Fruit fly (Drosophila melanogaster): ENCODE measurements around the gene Remo.

dm6 chrX:13275139-13275538, 12.7 kb upstream of the Remo start:
- TF ChIP-seq gfzf (GFP tag; optimal IDR thresholded peaks at IDR 0.05) (no peak), al (GFP tag; IDR thresholded peaks at IDR 0.05) (peak; percentile 28; the same call in 1 of the 2 replicates), knrl (GFP tag; IDR thresholded peaks at IDR 0.05; ENCODE audit: partially characterized antibody) (no peak), bbx (GFP tag; IDR thresholded peaks at IDR 0.05; ENCODE audit: partially characterized antibody) (no peak), CG14965 (GFP tag; optimal IDR thresholded peaks at IDR 0.05; ENCODE audit: borderline replicate concordance) (no peak), odd (GFP tag; optimal IDR thresholded peaks at IDR 0.05) (no peak)
